Worm (Caenorhabditis elegans): ENCODE data around the gene ctsa-2.

DNA sequence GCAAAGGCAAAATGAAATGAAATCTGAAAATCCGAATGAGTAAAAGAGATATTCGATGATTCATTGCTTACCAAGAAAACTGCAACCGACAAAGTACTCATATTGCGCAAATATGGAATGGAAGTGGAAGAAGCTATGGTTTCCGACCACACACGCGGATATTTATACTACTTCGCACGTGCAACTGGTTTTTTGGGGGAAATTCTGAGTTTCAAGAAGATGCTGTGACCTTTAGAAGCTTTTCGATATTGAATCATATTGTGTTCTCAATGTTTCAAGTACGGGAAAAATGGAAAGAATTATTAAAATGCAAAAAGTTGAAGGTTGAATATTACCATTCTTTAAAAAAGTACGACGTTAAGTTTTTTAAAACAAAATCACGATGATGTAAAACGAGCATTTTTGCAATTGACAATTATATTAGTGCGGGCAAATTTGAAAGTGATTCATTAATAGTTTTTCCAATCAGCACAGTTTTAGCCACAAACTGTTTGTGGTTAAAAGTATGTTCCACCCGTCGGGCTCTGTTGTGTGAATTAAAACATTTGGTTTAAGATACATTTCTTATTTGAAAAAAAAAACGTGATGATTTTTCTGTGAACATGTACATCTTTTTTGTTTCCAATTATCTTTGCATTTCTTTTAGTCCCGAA lies 20.6 kb upstream of the ctsa-2 start, which contains the start of the genes grl-6 and K10C2.6:
- no peak for TF ChIP-seq nhr-237 (tag; optimal IDR thresholded peaks at IDR 0.05)
- TF ChIP-seq snpc-4 (tag; optimal IDR thresholded peaks at IDR 0.05), result no peak
- no peak for TF ChIP-seq nhr-76 (tag; optimal IDR thresholded peaks at IDR 0.05)
- TF ChIP-seq ztf-11 (tag; optimal IDR thresholded peaks at IDR 0.05), result no peak
- no peak for TF ChIP-seq nhr-28 (tag; optimal IDR thresholded peaks at IDR 0.05)
- TF ChIP-seq zip-8 (tag; optimal IDR thresholded peaks at IDR 0.05), result no peak
- no peak for TF ChIP-seq flh-1 (GFP tag; optimal IDR thresholded peaks at IDR 0.05)
- TF ChIP-seq lin-13 (tag; optimal IDR thresholded peaks at IDR 0.05), result no peak
- TF ChIP-seq unc-62 (GFP tag; optimal IDR thresholded peaks at IDR 0.05), result no peak
- no peak for TF ChIP-seq blmp-1 (tag; optimal IDR thresholded peaks at IDR 0.05)
- no peak for TF ChIP-seq unc-39 (tag; optimal IDR thresholded peaks at IDR 0.05)
- no peak for TF ChIP-seq ham-2 (GFP tag; optimal IDR thresholded peaks at IDR 0.05)

All from whole organism, mixed stage, embryonic.